Fruit fly (Drosophila melanogaster): ENCODE data around the gene ICA69.
A peak's percentile ranks its signal among the peaks of the same experiment; 100 is the strongest.

ICA69 gene

DNA sequence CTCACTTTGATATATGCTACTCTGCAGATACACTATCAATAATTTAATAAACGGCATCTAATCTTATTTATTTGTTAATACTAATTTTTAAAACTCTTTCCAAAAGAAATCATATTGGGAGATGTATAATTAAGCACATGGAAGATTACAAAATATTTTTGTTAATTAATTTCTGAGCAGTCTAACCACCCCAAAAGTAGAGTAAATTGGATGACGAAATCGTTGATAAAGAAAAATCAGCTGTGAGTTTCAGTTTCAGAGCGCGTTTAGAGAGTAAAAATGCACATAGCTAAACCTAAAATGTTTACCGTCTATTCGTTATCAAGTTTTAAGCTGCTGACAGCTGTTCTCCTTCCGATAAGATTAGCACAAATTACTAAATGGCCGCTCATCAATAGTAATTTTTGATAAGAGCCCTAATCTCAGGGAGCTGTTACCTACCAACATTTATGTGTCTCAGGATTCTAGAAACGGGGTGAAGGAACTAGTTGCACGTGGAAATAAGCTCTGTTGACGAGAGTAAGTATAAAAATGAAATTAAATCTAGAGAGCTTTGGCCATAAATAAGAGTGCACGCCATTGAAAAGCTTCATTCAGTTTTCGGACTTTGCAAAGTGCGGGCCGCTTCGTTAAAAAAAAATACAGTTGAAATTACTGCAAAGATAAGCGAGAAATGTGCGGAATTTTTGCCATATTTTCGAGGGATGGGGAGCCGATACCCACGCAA is 41.4 kb downstream of the ICA69 start, which contains the start of the genes chb and AsnS (continued):
- peak; percentile 87 for TF ChIP-seq CG11247 (GFP tag; IDR thresholded peaks at IDR 0.05)
- TF ChIP-seq Gsc (GFP tag; IDR thresholded peaks at IDR 0.05): peak; percentile 50
- peak; percentile 79 for TF ChIP-seq CG13624 (GFP tag; optimal IDR thresholded peaks at IDR 0.05)
- peak; percentile 66 for TF ChIP-seq bab2 (GFP tag; optimal IDR thresholded peaks at IDR 0.05)
- peak; percentile 88 for TF ChIP-seq CG31224 (GFP tag; IDR thresholded peaks at IDR 0.05)
- TF ChIP-seq pfk (GFP tag; optimal IDR thresholded peaks at IDR 0.05): no peak
- TF ChIP-seq prd (optimal IDR thresholded peaks at IDR 0.05): no peak
- TF ChIP-seq prd (GFP tag; IDR thresholded peaks at IDR 0.05): peak; percentile 93
- TF ChIP-seq sim (GFP tag; IDR thresholded peaks at IDR 0.05): peak; percentile 84
- peak; percentile 79 for TF ChIP-seq CG5953 (GFP tag; IDR thresholded peaks at IDR 0.05)
- TF ChIP-seq CG1024 (GFP tag; IDR thresholded peaks at IDR 0.05): peak; percentile 81
- peak; percentile 95 for TF ChIP-seq Ada2b (GFP tag; IDR thresholded peaks at IDR 0.05)
- TF ChIP-seq Dek (tag; optimal IDR thresholded peaks at IDR 0.05): peak; percentile 95
- peak; percentile 83 for TF ChIP-seq caup (GFP tag; optimal IDR thresholded peaks at IDR 0.05; ENCODE audit: severe bottlenecking)
- peak; percentile 67 for TF ChIP-seq CG2202 (tag; optimal IDR thresholded peaks at IDR 0.05)
- TF ChIP-seq rib (GFP tag; IDR thresholded peaks at IDR 0.05): peak; percentile 88
- peak; percentile 68 for TF ChIP-seq CG18764 (GFP tag; optimal IDR thresholded peaks at IDR 0.05)
- TF ChIP-seq ssp (GFP tag; IDR thresholded peaks at IDR 0.05): peak; percentile 79
- TF ChIP-seq Ptx1 (GFP tag; IDR thresholded peaks at IDR 0.05): peak; percentile 96
- TF ChIP-seq CG43689 (GFP tag; IDR thresholded peaks at IDR 0.05): peak; percentile 77
- TF ChIP-seq Max (GFP tag; optimal IDR thresholded peaks at IDR 0.05): peak; percentile 82
- no peak for TF ChIP-seq B-H2 (GFP tag; optimal IDR thresholded peaks at IDR 0.05)
- peak; percentile 5 for TF ChIP-seq p53 (GFP tag; optimal IDR thresholded peaks at IDR 0.05)
- no peak; the same call in 1 of the 2 replicates for TF ChIP-seq CG16779 (GFP tag; IDR thresholded peaks at IDR 0.05)
- peak; percentile 64 for TF ChIP-seq CG8359 (GFP tag; optimal IDR thresholded peaks at IDR 0.05; ENCODE audit: borderline replicate concordance)
- peak; percentile 73 for TF ChIP-seq CG1529 (GFP tag; optimal IDR thresholded peaks at IDR 0.05)
- TF ChIP-seq gsb-n (tag; optimal IDR thresholded peaks at IDR 0.05): peak; percentile 89
- TF ChIP-seq CG18476 (GFP tag; optimal IDR thresholded peaks at IDR 0.05): peak; percentile 73
- peak; percentile 18 for TF ChIP-seq Mes4 (GFP tag; optimal IDR thresholded peaks at IDR 0.05)
- peak; percentile 90 for TF ChIP-seq ATbp (GFP tag; optimal IDR thresholded peaks at IDR 0.05)
- TF ChIP-seq NfI (GFP tag; optimal IDR thresholded peaks at IDR 0.05): peak; percentile 90
- no peak for TF ChIP-seq stwl (tag; optimal IDR thresholded peaks at IDR 0.05)
- TF ChIP-seq CG7839 (tag; optimal IDR thresholded peaks at IDR 0.05): peak; percentile 93
- TF ChIP-seq nerfin-1 (tag; optimal IDR thresholded peaks at IDR 0.05): peak; percentile 80
- peak; percentile 89 for TF ChIP-seq seq (GFP tag; IDR thresholded peaks at IDR 0.05)
- no peak for TF ChIP-seq knrl (GFP tag; IDR thresholded peaks at IDR 0.05; ENCODE audit: partially characterized antibody)
- peak; percentile 96 for TF ChIP-seq Rfx (GFP tag; IDR thresholded peaks at IDR 0.05)
- no peak for TF ChIP-seq fru (optimal IDR thresholded peaks at IDR 0.05)
- TF ChIP-seq Chrac-16 (GFP tag; optimal IDR thresholded peaks at IDR 0.05): peak; percentile 80
- TF ChIP-seq Optix (GFP tag; IDR thresholded peaks at IDR 0.05): no peak
- TF ChIP-seq Tbp (GFP tag; optimal IDR thresholded peaks at IDR 0.05): no peak
- 0 out of 2 replicates have a peak, but pooled peaks have one; percentile 29 for TF ChIP-seq CG4360 (GFP tag; IDR thresholded peaks at IDR 0.05)
- peak; percentile 52 to 97 for TF ChIP-seq Hr51 (GFP tag; optimal IDR thresholded peaks at IDR 0.05)
- TF ChIP-seq B-H1 (GFP tag; IDR thresholded peaks at IDR 0.05): peak; percentile 90
- no peak for TF ChIP-seq tll (GFP tag; optimal IDR thresholded peaks at IDR 0.05)
- peak; percentile 95 for TF ChIP-seq Aef1 (GFP tag; IDR thresholded peaks at IDR 0.05)
- peak; percentile 90 for TF ChIP-seq sisA (GFP tag; IDR thresholded peaks at IDR 0.05)
- peak; percentile 95 for TF ChIP-seq dysf (GFP tag; IDR thresholded peaks at IDR 0.05)
- peak; percentile 59 for TF ChIP-seq shn (GFP tag; optimal IDR thresholded peaks at IDR 0.05)
- TF ChIP-seq CG9215 (GFP tag; IDR thresholded peaks at IDR 0.05): peak; percentile 80
- TF ChIP-seq Deaf1 (tag; optimal IDR thresholded peaks at IDR 0.05): no peak

Data from whole organism, embryonic.